Fruit fly (Drosophila melanogaster) whole organism, embryonic: ENCODE results near the gene nSMase.

ENCODE experiments used
- Ada2b ChIP-seq: fragments of 200-800 bp; sonication (Bioruptor generic); IDR thresholded peaks from 2 replicates; pipeline ENCODE4 v1.3.6; 2022; ENCODE audit warnings: missing biosample characterization, missing genetic modification characterization
- CG10959 ChIP-seq: fragments of 200-800 bp; sonication (Bioruptor generic); IDR thresholded peaks from 2 replicates; pipeline ENCODE4 v1.3.6; 2022; ENCODE audit warnings: missing biosample characterization, missing genetic modification characterization
- CG11085 ChIP-seq: fragments of 200-800 bp; sonication (Bioruptor generic); IDR thresholded peaks from 2 replicates; pipeline ENCODE4 v1.3.6; 2022; ENCODE audit warnings: missing biosample characterization, missing genetic modification characterization
- CG11560 ChIP-seq: fragments of 200-800 bp; sonication (Bioruptor generic); IDR thresholded peaks from 3 replicates; pipeline ENCODE4 v1.3.6; 2022; ENCODE audit warnings: missing biosample characterization, missing genetic modification characterization
- CG12104 ChIP-seq: fragments of 200-800 bp; sonication (Bioruptor generic); optimal IDR thresholded peaks from 3 replicates; lab custom pipeline; 2016; ENCODE audit warnings: missing biosample characterization, missing genetic modification characterization
- CG13424 ChIP-seq: fragments of 200-800 bp; sonication (Bioruptor generic); optimal IDR thresholded peaks from 2 replicates; lab custom pipeline; 2019; ENCODE audit warnings: missing biosample characterization, mild to moderate bottlenecking, missing genetic modification characterization, moderate library complexity
- CG14441 ChIP-seq: fragments of 200-800 bp; sonication (Bioruptor generic); IDR thresholded peaks from 2 replicates; pipeline ENCODE4 v1.3.6; 2022; ENCODE audit warnings: missing biosample characterization, missing genetic modification characterization
- CG17612 ChIP-seq: fragments of 200-800 bp; sonication (Bioruptor generic); IDR thresholded peaks from 2 replicates; pipeline ENCODE4 v1.3.6; 2022; ENCODE audit warnings: missing biosample characterization, missing genetic modification characterization
- CG2875 ChIP-seq: fragments of 200-800 bp; sonication (Bioruptor generic); optimal IDR thresholded peaks from 2 replicates; lab custom pipeline; 2017; ENCODE audit warnings: missing biosample characterization, mild to moderate bottlenecking, missing genetic modification characterization, missing genetic modification reagents
- CG3065 ChIP-seq: fragments of 200-800 bp; sonication (Bioruptor generic); optimal IDR thresholded peaks from 2 replicates; lab custom pipeline; 2016; ENCODE audit warnings: missing biosample characterization, missing genetic modification characterization
- CG31441 ChIP-seq: fragments of 200-800 bp; sonication (Bioruptor generic); IDR thresholded peaks from 2 replicates; pipeline ENCODE4 v1.3.6; 2022; ENCODE audit warnings: missing biosample characterization, missing genetic modification characterization
- CG4404 ChIP-seq: fragments of 200-800 bp; sonication (Bioruptor generic); IDR thresholded peaks from 2 replicates; pipeline ENCODE4 v1.3.6; 2022; ENCODE audit warnings: missing biosample characterization, missing genetic modification characterization
- CG6791 ChIP-seq: fragments of 200-800 bp; sonication (Bioruptor generic); IDR thresholded peaks from 3 replicates; pipeline ENCODE4 v1.3.6; 2022; ENCODE audit warnings: missing biosample characterization, missing genetic modification characterization; ENCODE audit not compliant: partially characterized antibody
- CG7963 ChIP-seq: fragments of 200-800 bp; sonication (Bioruptor generic); IDR thresholded peaks from 3 replicates; pipeline ENCODE4 v1.3.6; 2022; ENCODE audit warnings: missing biosample characterization, missing genetic modification characterization; ENCODE audit not compliant: partially characterized antibody
- CG9727 ChIP-seq: fragments of 200-800 bp; sonication (Bioruptor generic); optimal IDR thresholded peaks from 3 replicates; lab custom pipeline; 2017; ENCODE audit warnings: missing biosample characterization, mild to moderate bottlenecking, missing genetic modification characterization
- CG9932 ChIP-seq: fragments of 200-800 bp; sonication (Bioruptor generic); IDR thresholded peaks from 2 replicates; pipeline ENCODE4 v1.3.6; 2022; ENCODE audit warnings: missing biosample characterization, missing genetic modification characterization
- Chrac-16 ChIP-seq: fragments of 200-800 bp; sonication (Bioruptor generic); optimal IDR thresholded peaks from 3 replicates; lab custom pipeline; 2016; ENCODE audit warnings: missing biosample characterization, missing genetic modification characterization
- Fer2 ChIP-seq: fragments of 200-800 bp; sonication (Bioruptor generic); optimal IDR thresholded peaks from 2 replicates; lab custom pipeline; 2018; ENCODE audit warnings: missing biosample characterization, mild to moderate bottlenecking, missing genetic modification characterization, moderate library complexity
- GATAe ChIP-seq: fragments of 200-800 bp; sonication (Bioruptor generic); conservative IDR thresholded peaks from 2 replicates; pipeline ENCODE4 v1.3.6; 2022; ENCODE audit warnings: missing biosample characterization, missing genetic modification characterization
- H2.0 ChIP-seq: fragments of 200-800 bp; sonication (Bioruptor generic); IDR thresholded peaks from 2 replicates; pipeline ENCODE4 v1.3.6; 2022; ENCODE audit warnings: missing biosample characterization, missing genetic modification characterization
- HHEX ChIP-seq: fragments of 200-800 bp; sonication (Bioruptor generic); optimal IDR thresholded peaks from 3 replicates; lab custom pipeline; 2017; ENCODE audit warnings: missing biosample characterization, mild to moderate bottlenecking, missing genetic modification characterization, missing genetic modification reagents
- Hr51 ChIP-seq, 2 experiments: fragments of 200-800 bp; sonication (Bioruptor generic); optimal IDR thresholded peaks; 2 replicates in 1 of 2; 3 replicates in 1 of 2; lab custom pipeline; 2016 to 2018; ENCODE audit warnings: missing biosample characterization in 2 of 2, missing genetic modification characterization in 2 of 2, mild to moderate bottlenecking in 1 of 2, moderate library complexity in 1 of 2
- Hr78 ChIP-seq, 2 experiments: fragments of 200-800 bp in 1 of 2; fragments of >200 bp in 1 of 2; sonication (Bioruptor generic) in 1 of 2; optimal IDR thresholded peaks; 2 replicates each; lab custom pipeline; 2017 to 2019; ENCODE audit warnings: missing biosample characterization in 2 of 2, missing genetic modification characterization in 2 of 2, mild to moderate bottlenecking in 1 of 2, moderate library complexity in 1 of 2
- Lhr ChIP-seq: fragments of 200-800 bp; sonication (Bioruptor generic); optimal IDR thresholded peaks from 3 replicates; lab custom pipeline; 2017; ENCODE audit warnings: mild to moderate bottlenecking, missing biosample characterization, missing genetic modification reagents, missing genetic modification characterization
- Lim3 ChIP-seq: fragments of 200-800 bp; sonication (Bioruptor generic); IDR thresholded peaks from 2 replicates; pipeline ENCODE4 v1.3.6; 2022; ENCODE audit warnings: missing biosample characterization, missing genetic modification characterization
- Taf1 ChIP-seq: fragments of 200-800 bp; sonication (Bioruptor generic); IDR thresholded peaks from 2 replicates; pipeline ENCODE4 v1.3.6; 2022; ENCODE audit warnings: missing biosample characterization, missing genetic modification characterization
- amos ChIP-seq: fragments of 200-800 bp; sonication (Bioruptor generic); IDR thresholded peaks from 2 replicates; pipeline ENCODE4 v1.3.6; 2022; ENCODE audit warnings: missing biosample characterization, missing genetic modification characterization; ENCODE audit not compliant: partially characterized antibody
- ara ChIP-seq: fragments of 200-800 bp; sonication (Bioruptor generic); IDR thresholded peaks from 2 replicates; pipeline ENCODE4 v1.3.6; 2022; ENCODE audit warnings: missing biosample characterization, missing genetic modification characterization
- bsh ChIP-seq, 2 experiments: fragments of 200-800 bp; sonication (Bioruptor generic); optimal IDR thresholded peaks; 2 replicates each; lab custom pipeline; 2017 to 2018; ENCODE audit warnings: mild to moderate bottlenecking in 2 of 2, missing biosample characterization in 2 of 2, missing genetic modification characterization in 2 of 2, moderate library complexity in 1 of 2
- chif ChIP-seq, 2 experiments: fragments of 200-800 bp; sonication (Bioruptor generic); optimal IDR thresholded peaks; 3 replicates each; lab custom pipeline; 2016; ENCODE audit warnings: missing biosample characterization in 2 of 2, missing genetic modification characterization in 2 of 2
- croc ChIP-seq: fragments of 200-800 bp; sonication (Bioruptor generic); conservative IDR thresholded peaks from 3 replicates; pipeline ENCODE4 v1.3.6; 2022; ENCODE audit warnings: missing biosample characterization, missing genetic modification characterization
- ems ChIP-seq: fragments of 200-800 bp; sonication (Bioruptor generic); optimal IDR thresholded peaks from 3 replicates; lab custom pipeline; 2016; ENCODE audit warnings: missing biosample characterization, missing genetic modification characterization
- fd102C ChIP-seq: fragments of 200-800 bp; sonication (Bioruptor generic); optimal IDR thresholded peaks from 2 replicates; lab custom pipeline; 2018; ENCODE audit warnings: missing biosample characterization, mild to moderate bottlenecking, missing genetic modification characterization, moderate library complexity
- gfzf ChIP-seq: fragments of 200-800 bp; sonication (Bioruptor generic); optimal IDR thresholded peaks from 2 replicates; lab custom pipeline; 2016; ENCODE audit warnings: missing biosample characterization, mild to moderate bottlenecking, missing genetic modification characterization, moderate library complexity
- grn ChIP-seq: fragments of 200-800 bp; sonication (Bioruptor generic); optimal IDR thresholded peaks from 3 replicates; lab custom pipeline; 2017; ENCODE audit warnings: missing biosample characterization, missing genetic modification characterization
- hth ChIP-seq: fragments of >200 bp; optimal IDR thresholded peaks from 2 replicates; lab custom pipeline; 2017; ENCODE audit warnings: inconsistent platforms
- inv ChIP-seq: fragments of 200-800 bp; sonication (Bioruptor generic); IDR thresholded peaks from 2 replicates; pipeline ENCODE4 v1.3.6; 2022; ENCODE audit warnings: missing biosample characterization, missing genetic modification characterization; ENCODE audit not compliant: partially characterized antibody
- jumu ChIP-seq: fragments of 200-800 bp; sonication (Bioruptor generic); optimal IDR thresholded peaks from 3 replicates; lab custom pipeline; 2016; ENCODE audit warnings: missing biosample characterization, missing genetic modification characterization
- klu ChIP-seq: fragments of 200-800 bp; sonication (Bioruptor generic); IDR thresholded peaks from 2 replicates; pipeline ENCODE4 v1.3.6; 2022; ENCODE audit warnings: missing biosample characterization, missing genetic modification characterization
- knrl ChIP-seq: fragments of 200-800 bp; sonication (Bioruptor generic); IDR thresholded peaks from 3 replicates; pipeline ENCODE4 v1.3.6; 2022; ENCODE audit warnings: missing biosample characterization, missing genetic modification characterization; ENCODE audit not compliant: partially characterized antibody
- odd ChIP-seq: fragments of 200-800 bp; sonication (Bioruptor generic); optimal IDR thresholded peaks from 2 replicates; lab custom pipeline; 2017; ENCODE audit warnings: missing biosample characterization, mild to moderate bottlenecking, missing genetic modification characterization
- peb ChIP-seq: fragments of 200-800 bp; sonication (Bioruptor generic); IDR thresholded peaks from 2 replicates; pipeline ENCODE4 v1.3.6; 2022; ENCODE audit warnings: missing biosample characterization, missing genetic modification characterization
- row ChIP-seq: fragments of 200-800 bp; sonication (Bioruptor generic); IDR thresholded peaks from 3 replicates; pipeline ENCODE4 v1.3.6; 2022; ENCODE audit warnings: missing biosample characterization, missing genetic modification characterization
- salm ChIP-seq: fragments of 200-800 bp; sonication (Bioruptor generic); optimal IDR thresholded peaks from 2 replicates; lab custom pipeline; 2018; ENCODE audit warnings: missing biosample characterization, mild to moderate bottlenecking, missing genetic modification characterization
- scrt ChIP-seq: fragments of 200-800 bp; sonication (Bioruptor generic); optimal IDR thresholded peaks from 2 replicates; lab custom pipeline; 2018; ENCODE audit warnings: missing biosample characterization, mild to moderate bottlenecking, missing genetic modification characterization, moderate library complexity
- shn ChIP-seq: fragments of 200-800 bp; sonication (Bioruptor generic); optimal IDR thresholded peaks from 3 replicates; lab custom pipeline; 2016; ENCODE audit warnings: missing biosample characterization, missing genetic modification characterization
- slbo ChIP-seq: fragments of 200-800 bp; sonication (Bioruptor generic); IDR thresholded peaks from 2 replicates; pipeline ENCODE4 v1.3.6; 2022; ENCODE audit warnings: missing biosample characterization, missing genetic modification characterization
- ssp ChIP-seq: fragments of 200-800 bp; sonication (Bioruptor generic); IDR thresholded peaks from 2 replicates; pipeline ENCODE4 v1.3.6; 2022; ENCODE audit warnings: missing biosample characterization, missing genetic modification characterization
- tna ChIP-seq: fragments of 200-800 bp; sonication (Bioruptor generic); IDR thresholded peaks from 2 replicates; pipeline ENCODE4 v1.3.6; 2022; ENCODE audit warnings: missing biosample characterization, missing genetic modification characterization; ENCODE audit not compliant: partially characterized antibody
- wdn ChIP-seq: fragments of 200-800 bp; sonication (Bioruptor generic); IDR thresholded peaks from 2 replicates; pipeline ENCODE4 v1.3.6; 2022; ENCODE audit warnings: missing biosample characterization, missing genetic modification characterization
- zfh2 ChIP-seq: fragments of 200-800 bp; sonication (Bioruptor generic); optimal IDR thresholded peaks from 2 replicates; lab custom pipeline; 2016; ENCODE audit warnings: missing biosample characterization, missing genetic modification characterization

nSMase gene

DNA sequence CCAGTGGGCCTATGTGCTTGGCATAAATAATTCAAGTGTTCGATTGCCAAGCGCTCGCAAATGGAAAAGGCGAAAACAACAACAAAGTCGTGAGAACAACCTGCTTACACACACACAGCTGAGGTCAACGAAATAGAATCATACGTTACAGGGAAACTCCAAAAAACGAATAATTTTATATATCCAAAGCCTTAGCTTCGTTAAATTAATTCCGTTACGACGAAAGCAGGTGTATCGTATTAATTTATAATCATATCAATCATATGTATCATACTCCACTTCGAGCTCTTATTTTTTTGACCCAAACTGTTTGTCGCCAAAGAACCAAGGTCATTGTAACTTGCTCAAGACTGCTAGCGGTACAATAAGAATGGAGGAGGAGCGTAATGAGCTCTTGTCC lies 39.5 kb upstream of the nSMase start (continued):
- peak; percentile 67 to 87 for TF ChIP-seq Hr51 (GFP tag; optimal IDR thresholded peaks at IDR 0.05; lab: Kevin White, UChicago)
- TF ChIP-seq fd102C = peak; percentile 25
- peak; percentile 70; the same call in 2 of the 3 replicates for TF ChIP-seq CG11560 (tag; lab: Robert Waterston, UW)
- TF ChIP-seq salm (tag; lab: Kevin White, UChicago) = no peak
- TF ChIP-seq CG3065 (GFP tag; lab: Kevin White, UChicago) = peak; percentile 68
- peak; percentile 34 for TF ChIP-seq Lhr (GFP tag; lab: Kevin White, UChicago)
- peak; percentile 81 for TF ChIP-seq Chrac-16 (GFP tag; lab: Kevin White, UChicago)
- TF ChIP-seq inv (GFP tag; lab: Robert Waterston, UW) = no peak
- no peak for TF ChIP-seq scrt (GFP tag; lab: Kevin White, UChicago)
- peak; percentile 74 for TF ChIP-seq zfh2 (GFP tag; lab: Kevin White, UChicago)
- TF ChIP-seq hth (lab: Kevin White, UChicago) = no peak
- TF ChIP-seq GATAe (GFP tag; lab: Robert Waterston, UW) = peak; percentile 75; the same call in 1 of the 2 replicates
- peak; percentile 88 for TF ChIP-seq ems (GFP tag; lab: Kevin White, UChicago)
- peak; percentile 93 for TF ChIP-seq CG14441 (GFP tag; lab: Robert Waterston, UW)
- TF ChIP-seq CG17612 (GFP tag; lab: Robert Waterston, UW) = peak; percentile 67; the same call in 1 of the 2 replicates
- TF ChIP-seq CG6791 = no peak
- peak; percentile 89 for TF ChIP-seq ara (GFP tag; lab: Robert Waterston, UW)
- TF ChIP-seq gfzf (GFP tag; lab: Kevin White, UChicago) = no peak
- TF ChIP-seq shn = peak; percentile 43
- peak; percentile 83 for TF ChIP-seq croc (GFP tag; lab: Robert Waterston, UW)
- peak; percentile 82 for TF ChIP-seq Taf1 (GFP tag; lab: Robert Waterston, UW)
- peak; percentile 71 to 90 for TF ChIP-seq bsh (GFP tag; optimal IDR thresholded peaks at IDR 0.05; lab: Kevin White, UChicago)
- TF ChIP-seq chif (GFP tag; optimal IDR thresholded peaks at IDR 0.05; lab: Kevin White, UChicago) = peak; percentile 69 to 87
- TF ChIP-seq CG11085 = peak; percentile 79
- peak; percentile 83 for TF ChIP-seq CG2875 (GFP tag; lab: Kevin White, UChicago)
- TF ChIP-seq row (GFP tag; lab: Robert Waterston, UW) = peak; percentile 95
- TF ChIP-seq jumu = peak; percentile 74
- peak; percentile 89 for TF ChIP-seq HHEX (GFP tag; lab: Kevin White, UChicago)
- TF ChIP-seq slbo (GFP tag; lab: Robert Waterston, UW) = peak; percentile 85
- TF ChIP-seq knrl (GFP tag; lab: Robert Waterston, UW) = no peak
- TF ChIP-seq ssp (GFP tag; lab: Robert Waterston, UW) = peak; percentile 75
- TF ChIP-seq CG9932 (GFP tag; lab: Robert Waterston, UW) = peak; percentile 70
- TF ChIP-seq CG7963 (GFP tag; lab: Robert Waterston, UW) = no peak
- peak; percentile 94 for TF ChIP-seq Ada2b (GFP tag; lab: Robert Waterston, UW)
- peak; percentile 75 for TF ChIP-seq wdn (GFP tag; lab: Robert Waterston, UW)
- TF ChIP-seq Lim3 (GFP tag; lab: Robert Waterston, UW) = 0 out of 2 replicates have a peak, but pooled peaks have one; percentile 38
- no peak for TF ChIP-seq amos (GFP tag; lab: Robert Waterston, UW)
- peak; percentile 70 for TF ChIP-seq peb (GFP tag; lab: Robert Waterston, UW)
- no peak for TF ChIP-seq grn (GFP tag; lab: Kevin White, UChicago)
- TF ChIP-seq CG13424 = peak; percentile 81
- no peak for TF ChIP-seq Hr78 (GFP tag; optimal IDR thresholded peaks at IDR 0.05; lab: Kevin White, UChicago)
- TF ChIP-seq CG12104 (GFP tag; lab: Kevin White, UChicago) = peak; percentile 70
- TF ChIP-seq CG10959 (GFP tag; lab: Robert Waterston, UW) = peak; percentile 61
- TF ChIP-seq tna (GFP tag; lab: Robert Waterston, UW) = no peak
- peak; percentile 78 for TF ChIP-seq H2.0
- TF ChIP-seq CG4404 (GFP tag; lab: Robert Waterston, UW) = peak; percentile 74
- peak; percentile 80 for TF ChIP-seq CG9727
- peak; percentile 45 for TF ChIP-seq Fer2 (tag; lab: Kevin White, UChicago)
- no peak for TF ChIP-seq CG31441 (GFP tag; lab: Robert Waterston, UW)
- no peak for TF ChIP-seq odd (GFP tag; lab: Kevin White, UChicago)
- TF ChIP-seq klu (GFP tag; lab: Robert Waterston, UW) = peak; percentile 62
